Worm (Caenorhabditis elegans) whole organism, young adult: ENCODE measurements around the gene C34D4.2.

ENCODE experiments used
- B0019.2 ChIP-seq: fragments of 200-800 bp; sonication (Bioruptor generic); conservative IDR thresholded peaks from 2 replicates; pipeline ENCODE4 v1.3.6; 2022; ENCODE audit warnings: missing genetic modification reagents, missing genetic modification characterization, missing compliant biosample characterization
- B0261.1 ChIP-seq: sonication (generic microtip); optimal IDR thresholded peaks from 2 replicates; lab custom pipeline; 2016; ENCODE audit warnings: mild to moderate bottlenecking, missing genetic modification characterization, moderate library complexity, missing compliant biosample characterization
- C17E4.6 ChIP-seq: fragments of 200-800 bp; sonication (Bioruptor generic); IDR thresholded peaks from 2 replicates; pipeline ENCODE4 v1.3.6; 2022; ENCODE audit warnings: missing genetic modification reagents, missing genetic modification characterization, missing compliant biosample characterization
- F10E7.11 ChIP-seq: sonication (generic microtip); optimal IDR thresholded peaks from 2 replicates; lab custom pipeline; 2017; ENCODE audit warnings: mild to moderate bottlenecking, missing genetic modification characterization, moderate library complexity, missing compliant biosample characterization
- F33H1.4 ChIP-seq: fragments of 200-800 bp; sonication (Bioruptor generic); IDR thresholded peaks from 2 replicates; pipeline ENCODE4 v1.3.6; 2022; ENCODE audit warnings: missing genetic modification reagents, missing genetic modification characterization, missing compliant biosample characterization
- K12H6.12 ChIP-seq: fragments of 200-800 bp; sonication (Bioruptor generic); optimal IDR thresholded peaks from 2 replicates; lab custom pipeline; 2018; ENCODE audit warnings: mild to moderate bottlenecking, missing genetic modification characterization, missing compliant biosample characterization
- Y53F4B.3 ChIP-seq: fragments of 200-800 bp; sonication (Bioruptor generic); IDR thresholded peaks from 2 replicates; pipeline ENCODE4 v1.3.6; 2022; ENCODE audit warnings: missing genetic modification reagents, missing genetic modification characterization, missing compliant biosample characterization
- Y56A3A.18 ChIP-seq: fragments of 200-800 bp; sonication (Bioruptor generic); IDR thresholded peaks from 2 replicates; pipeline ENCODE4 v1.3.6; 2022; ENCODE audit warnings: missing genetic modification reagents, missing genetic modification characterization, missing compliant biosample characterization
- Y95B8A.8 ChIP-seq: fragments of 200-800 bp; sonication (Bioruptor generic); IDR thresholded peaks from 2 replicates; pipeline ENCODE4 v1.3.6; 2022; ENCODE audit warnings: missing genetic modification reagents, missing genetic modification characterization, missing compliant biosample characterization
- ZK185.1 ChIP-seq: sonication (generic microtip); optimal IDR thresholded peaks from 2 replicates; lab custom pipeline; 2016; ENCODE audit warnings: mild to moderate bottlenecking, missing genetic modification characterization, missing compliant biosample characterization; ENCODE audit not compliant: poor library complexity, severe bottlenecking
- ama-1 ChIP-seq, 3 experiments: fragments of 150-350 bp in 1 of 3; sonication (generic microtip) in 2 of 3; optimal IDR thresholded peaks; 2 replicates each; lab custom pipeline; 2014 to 2018; ENCODE audit warnings: missing biosample characterization in 2 of 3, missing genetic modification characterization in 2 of 3, missing genetic modification reagents in 2 of 3
- attf-3 ChIP-seq: fragments of 200-800 bp; sonication (Bioruptor generic); conservative IDR thresholded peaks from 2 replicates; pipeline ENCODE4 v1.3.6; 2022; ENCODE audit warnings: missing genetic modification reagents, missing genetic modification characterization, missing compliant biosample characterization
- bed-1 ChIP-seq: fragments of 200-800 bp; sonication (Bioruptor generic); IDR thresholded peaks from 2 replicates; pipeline ENCODE4 v1.3.6; 2022; ENCODE audit warnings: missing genetic modification reagents, missing genetic modification characterization, missing compliant biosample characterization
- bed-2 ChIP-seq: fragments of 200-800 bp; sonication (Bioruptor generic); IDR thresholded peaks from 2 replicates; pipeline ENCODE4 v1.3.6; 2022; ENCODE audit warnings: missing genetic modification reagents, missing genetic modification characterization, missing compliant biosample characterization
- cebp-1 ChIP-seq, 2 experiments: fragments of 200-800 bp in 1 of 2; sonication (Bioruptor generic) in 1 of 2; sonication (generic microtip) in 1 of 2; IDR thresholded peaks in 1 of 2; optimal IDR thresholded peaks in 1 of 2; 2 replicates each; pipeline versions ENCODE4 v1.3.6 to Lab custom; 2017 to 2022; ENCODE audit warnings: missing compliant biosample characterization in 2 of 2, missing genetic modification characterization in 2 of 2, mild to moderate bottlenecking in 1 of 2, missing genetic modification reagents in 1 of 2, moderate library complexity in 1 of 2
- ceh-100 ChIP-seq: fragments of 200-800 bp; sonication (Bioruptor generic); IDR thresholded peaks from 2 replicates; pipeline ENCODE4 v1.3.6; 2022; ENCODE audit warnings: missing genetic modification reagents, missing genetic modification characterization, missing compliant biosample characterization
- ceh-40 ChIP-seq: fragments of 200-800 bp; sonication (Bioruptor generic); IDR thresholded peaks from 2 replicates; pipeline ENCODE4 v1.3.6; 2022; ENCODE audit warnings: missing genetic modification characterization, missing compliant biosample characterization
- ceh-58 ChIP-seq: fragments of 200-800 bp; sonication (Bioruptor generic); IDR thresholded peaks from 2 replicates; pipeline ENCODE4 v1.3.6; 2022; ENCODE audit warnings: missing genetic modification characterization, missing compliant biosample characterization
- die-1 ChIP-seq: sonication (generic microtip); optimal IDR thresholded peaks from 2 replicates; lab custom pipeline; 2016; ENCODE audit warnings: missing genotype, mild to moderate bottlenecking, missing genetic modification characterization, missing compliant biosample characterization
- dox-1 ChIP-seq: fragments of 200-800 bp; sonication (Bioruptor generic); IDR thresholded peaks from 2 replicates; pipeline ENCODE4 v1.3.6; 2022; ENCODE audit warnings: missing genetic modification reagents, missing genetic modification characterization, missing compliant biosample characterization
- dpff-1 ChIP-seq: sonication (generic microtip); optimal IDR thresholded peaks from 2 replicates; lab custom pipeline; 2017; ENCODE audit warnings: mild to moderate bottlenecking, missing genetic modification characterization, missing compliant biosample characterization
- egrh-3 ChIP-seq: fragments of 200-800 bp; sonication (Bioruptor generic); IDR thresholded peaks from 2 replicates; pipeline ENCODE4 v1.3.6; 2022; ENCODE audit warnings: missing genetic modification reagents, missing genetic modification characterization, missing compliant biosample characterization
- hlh-12 ChIP-seq: sonication (generic microtip); optimal IDR thresholded peaks from 2 replicates; lab custom pipeline; 2016; ENCODE audit warnings: missing genetic modification characterization, missing compliant biosample characterization
- hmg-1.2 ChIP-seq: fragments of 200-800 bp; sonication (Bioruptor generic); IDR thresholded peaks from 2 replicates; pipeline ENCODE4 v1.3.6; 2022; ENCODE audit warnings: missing genetic modification reagents, missing genetic modification characterization, missing compliant biosample characterization
- hsf-1 ChIP-seq: fragments of 200-800 bp; sonication (Bioruptor generic); IDR thresholded peaks from 2 replicates; pipeline ENCODE4 v1.3.6; 2022; ENCODE audit warnings: missing genetic modification reagents, missing genetic modification characterization, missing compliant biosample characterization
- let-526 ChIP-seq: fragments of 200-800 bp; sonication (Bioruptor generic); IDR thresholded peaks from 2 replicates; pipeline ENCODE4 v1.3.6; 2022; ENCODE audit warnings: missing genetic modification reagents, missing genetic modification characterization, missing compliant biosample characterization
- let-607 ChIP-seq, 2 experiments: fragments of 200-800 bp in 1 of 2; sonication (Bioruptor generic) in 1 of 2; sonication (generic microtip) in 1 of 2; optimal IDR thresholded peaks; 2 replicates each; lab custom pipeline; 2016 to 2018; ENCODE audit warnings: mild to moderate bottlenecking in 2 of 2, missing compliant biosample characterization in 2 of 2, missing genetic modification characterization in 2 of 2, moderate library complexity in 2 of 2, missing genotype in 1 of 2
- lin-40 ChIP-seq: sonication (generic microtip); optimal IDR thresholded peaks from 2 replicates; lab custom pipeline; 2016; ENCODE audit warnings: missing genetic modification characterization, mild to moderate bottlenecking, missing compliant biosample characterization, missing genotype, missing genetic modification reagents
- lir-1 ChIP-seq: fragments of 200-800 bp; sonication (Bioruptor generic); conservative IDR thresholded peaks from 2 replicates; pipeline ENCODE4 v1.3.6; 2022; ENCODE audit warnings: missing genetic modification reagents, missing genetic modification characterization, missing compliant biosample characterization
- madf-3 ChIP-seq: fragments of 200-800 bp; sonication (Bioruptor generic); IDR thresholded peaks from 2 replicates; pipeline ENCODE4 v1.3.6; 2022; ENCODE audit warnings: missing genetic modification reagents, missing genetic modification characterization, missing compliant biosample characterization
- nhr-27 ChIP-seq: fragments of 200-800 bp; sonication (Bioruptor generic); optimal IDR thresholded peaks from 2 replicates; lab custom pipeline; 2018; ENCODE audit warnings: mild to moderate bottlenecking, missing genetic modification characterization, moderate library complexity, missing compliant biosample characterization
- nhr-80 ChIP-seq: sonication (generic microtip); optimal IDR thresholded peaks from 2 replicates; lab custom pipeline; 2016; ENCODE audit warnings: missing genetic modification characterization, missing compliant biosample characterization
- nhr-90 ChIP-seq: sonication (generic microtip); optimal IDR thresholded peaks from 2 replicates; lab custom pipeline; 2016; ENCODE audit warnings: missing genotype, mild to moderate bottlenecking, missing genetic modification characterization, missing compliant biosample characterization
- pha-4 ChIP-seq: fragments of 150-350 bp; sonication (generic microtip); optimal IDR thresholded peaks from 2 replicates; lab custom pipeline; 2014; ENCODE audit warnings: missing biosample characterization, missing genetic modification reagents, missing genetic modification characterization
- rec-8 ChIP-seq, 2 experiments: sonication (generic microtip); optimal IDR thresholded peaks; 2 replicates each; lab custom pipeline; 2016; ENCODE audit warnings: mild to moderate bottlenecking in 2 of 2, missing genetic modification characterization in 2 of 2, missing genetic modification reagents in 2 of 2, missing genotype in 2 of 2, missing biosample characterization in 1 of 2, missing compliant biosample characterization in 1 of 2, moderate library complexity in 1 of 2
- repo-1 ChIP-seq: sonication (generic microtip); optimal IDR thresholded peaks from 2 replicates; lab custom pipeline; 2017; ENCODE audit warnings: mild to moderate bottlenecking, missing genetic modification characterization, missing compliant biosample characterization
- snpc-1.1 ChIP-seq: sonication (generic microtip); optimal IDR thresholded peaks from 2 replicates; lab custom pipeline; 2017; ENCODE audit warnings: missing genetic modification characterization, mild to moderate bottlenecking, missing compliant biosample characterization, antibody characterized with exemption, moderate library complexity, missing genotype, missing genetic modification reagents; ENCODE audit not compliant: insufficient read depth
- snpc-3.4 ChIP-seq: sonication (generic microtip); optimal IDR thresholded peaks from 2 replicates; lab custom pipeline; 2017; ENCODE audit warnings: missing genetic modification characterization, mild to moderate bottlenecking, missing compliant biosample characterization, antibody characterized with exemption, moderate library complexity, missing genotype, missing genetic modification reagents
- somi-1 ChIP-seq: fragments of 200-800 bp; sonication (Bioruptor generic); optimal IDR thresholded peaks from 2 replicates; lab custom pipeline; 2018; ENCODE audit warnings: mild to moderate bottlenecking, missing genetic modification characterization, missing compliant biosample characterization
- tlf-1 ChIP-seq: fragments of 200-800 bp; sonication (Bioruptor generic); optimal IDR thresholded peaks from 2 replicates; lab custom pipeline; 2018; ENCODE audit warnings: mild to moderate bottlenecking, missing genetic modification characterization, missing compliant biosample characterization
- unc-62 ChIP-seq: fragments of 150-350 bp; optimal IDR thresholded peaks from 2 replicates; lab custom pipeline; 2014; ENCODE audit warnings: missing biosample characterization, missing genetic modification reagents, missing genetic modification characterization
- ztf-18 ChIP-seq: sonication (generic microtip); optimal IDR thresholded peaks from 2 replicates; lab custom pipeline; 2016; ENCODE audit warnings: missing genotype, mild to moderate bottlenecking, missing genetic modification characterization, missing compliant biosample characterization
- ztf-22 ChIP-seq: fragments of 200-800 bp; sonication (Bioruptor generic); optimal IDR thresholded peaks from 2 replicates; lab custom pipeline; 2018; ENCODE audit warnings: mild to moderate bottlenecking, missing genetic modification characterization, moderate library complexity, missing compliant biosample characterization
- ztf-26 ChIP-seq: sonication (generic microtip); optimal IDR thresholded peaks from 2 replicates; lab custom pipeline; 2017; ENCODE audit warnings: missing genetic modification characterization, missing compliant biosample characterization

C34D4.2 gene

ce11 chrIV:7178942-7179341 lies 24.5 kb downstream of the C34D4.2 start, which contains the start of gene C42D4.3:
TSS of gene C42D4.3 (plus strand) at chrIV:7179239.
- TF ChIP-seq nhr-27 (tag; lab: Kevin White, UChicago) (no peak), die-1 (tag; lab: Kevin White, UChicago) (no peak), lir-1 (GFP tag; lab: Robert Waterston, UW) (no peak), hmg-1.2 (GFP tag; lab: Robert Waterston, UW) (no peak), ztf-26 (tag; lab: Kevin White, UChicago) (no peak), let-526 (GFP tag; lab: Robert Waterston, UW) (no peak), snpc-1.1 (tag; lab: Kevin White, UChicago) (no peak)

ce11 chrIV:7180304-7180703 lies 25.8 kb downstream of the C34D4.2 start, which contains the start of gene cest-10:
TSS of gene cest-10 (plus strand) at chrIV:7180557.
- TF ChIP-seq ama-1 (optimal IDR thresholded peaks at IDR 0.05; lab: Kevin White, UChicago) (no peak), ama-1 (GFP tag; optimal IDR thresholded peaks at IDR 0.05; lab: Kevin White, UChicago) (no peak), unc-62 (GFP tag; lab: Kevin White, UChicago) (peak; percentile 54), B0261.1 (tag; lab: Kevin White, UChicago) (no peak), madf-3 (no peak), nhr-80 (tag; lab: Kevin White, UChicago) (peak; percentile 72), let-607 (tag; optimal IDR thresholded peaks at IDR 0.05; lab: Kevin White, UChicago) (peak in 1 of 2 experiments; percentile 67), bed-2 (no peak), nhr-90 (no peak), attf-3 (GFP tag; lab: Robert Waterston, UW) (no peak), lin-40 (tag; lab: Kevin White, UChicago) (no peak), egrh-3 (GFP tag; lab: Robert Waterston, UW) (no peak), lir-1 (GFP tag; lab: Robert Waterston, UW) (no peak), dpff-1 (tag; lab: Kevin White, UChicago) (no peak), Y53F4B.3 (GFP tag; lab: Robert Waterston, UW) (no peak), tlf-1 (GFP tag; lab: Kevin White, UChicago) (no peak), let-526 (GFP tag; lab: Robert Waterston, UW) (no peak)
- TF ChIP-seq, all 124 proteins: peak for 3

- TF ChIP-seq ztf-18 (tag; lab: Kevin White, UChicago) (no peak), let-607 (tag; optimal IDR thresholded peaks at IDR 0.05; lab: Kevin White, UChicago) (peak; percentile 60 to 85), hsf-1 (GFP tag; lab: Robert Waterston, UW) (no peak), ceh-40 (GFP tag; lab: Robert Waterston, UW) (no peak), ceh-58 (GFP tag; lab: Robert Waterston, UW) (no peak), ztf-22 (GFP tag; lab: Kevin White, UChicago) (peak; percentile 47), bed-1 (GFP tag; lab: Robert Waterston, UW) (no peak), rec-8 (tag; optimal IDR thresholded peaks at IDR 0.05; lab: Kevin White, UChicago) (no peak), B0019.2 (GFP tag; lab: Robert Waterston, UW) (no peak), hlh-12 (tag; lab: Kevin White, UChicago) (no peak), snpc-3.4 (tag; lab: Kevin White, UChicago) (no peak), let-526 (GFP tag; lab: Robert Waterston, UW) (no peak), unc-62 (GFP tag; lab: Kevin White, UChicago) (peak; percentile 75), Y56A3A.18 (GFP tag; lab: Robert Waterston, UW) (no peak), cebp-1 (GFP tag; IDR thresholded peaks at IDR 0.05; lab: Robert Waterston, UW) (no peak), cebp-1 (tag; optimal IDR thresholded peaks at IDR 0.05; lab: Kevin White, UChicago) (no peak), repo-1 (tag; lab: Kevin White, UChicago) (no peak), K12H6.12 (tag; lab: Kevin White, UChicago) (no peak), ZK185.1 (tag; lab: Kevin White, UChicago) (no peak), F33H1.4 (GFP tag; lab: Robert Waterston, UW) (no peak), ceh-100 (GFP tag; lab: Robert Waterston, UW) (no peak), dox-1 (no peak), somi-1 (no peak), F10E7.11 (tag; lab: Kevin White, UChicago) (no peak), C17E4.6 (no peak), pha-4 (tag; lab: Kevin White, UChicago) (peak; percentile 36), B0261.1 (tag; lab: Kevin White, UChicago) (no peak), Y95B8A.8 (GFP tag; lab: Robert Waterston, UW) (no peak)
These were observed 28.4 kb downstream of the C34D4.2 start for ce11 chrIV:7182818-7183217.
